Fruit fly (Drosophila melanogaster): Measurements from ENCODE around the gene CG43074.

DNA sequence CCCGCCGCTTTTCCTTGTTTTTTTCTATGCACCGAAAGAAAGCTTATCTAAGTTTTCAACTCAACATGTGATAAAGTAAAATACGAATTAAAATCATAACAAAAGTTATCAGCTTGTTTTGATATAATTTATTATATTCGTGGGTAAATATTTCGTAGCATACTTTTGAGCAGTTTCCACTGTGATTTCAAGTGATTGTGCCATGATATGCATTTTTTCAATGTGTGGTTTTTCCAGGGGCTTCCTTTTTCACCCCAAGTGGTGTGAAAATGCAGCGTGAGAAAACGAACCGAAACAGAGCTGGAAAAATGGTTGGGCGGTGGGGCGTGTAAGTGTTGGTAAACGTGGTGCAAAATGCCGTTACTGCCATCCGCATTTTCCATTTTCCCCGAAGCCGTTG lies 18.8 kb upstream of the CG43074 start:
- TF ChIP-seq MBD-R2 (GFP tag; IDR thresholded peaks at IDR 0.05) = no peak
- no peak for TF ChIP-seq CG11398 (GFP tag; optimal IDR thresholded peaks at IDR 0.05)
- TF ChIP-seq Ssrp (tag; optimal IDR thresholded peaks at IDR 0.05) = no peak
- no peak for TF ChIP-seq zfh2 (GFP tag; optimal IDR thresholded peaks at IDR 0.05)
- no peak for TF ChIP-seq CG2202 (tag; optimal IDR thresholded peaks at IDR 0.05)
- no peak for TF ChIP-seq Optix (GFP tag; IDR thresholded peaks at IDR 0.05)
- TF ChIP-seq HLH4C (GFP tag; IDR thresholded peaks at IDR 0.05; ENCODE audit: partially characterized antibody) = no peak
- TF ChIP-seq CG6683 (GFP tag; optimal IDR thresholded peaks at IDR 0.05) = no peak
- TF ChIP-seq CG17385 (GFP tag; optimal IDR thresholded peaks at IDR 0.05) = no peak
- TF ChIP-seq Asciz (GFP tag; optimal IDR thresholded peaks at IDR 0.05) = no peak
- no peak for TF ChIP-seq Usf (GFP tag; optimal IDR thresholded peaks at IDR 0.05)
